Fruit fly (Drosophila melanogaster): ENCODE data around the gene CG34428.

The CG34428 gene

DNA sequence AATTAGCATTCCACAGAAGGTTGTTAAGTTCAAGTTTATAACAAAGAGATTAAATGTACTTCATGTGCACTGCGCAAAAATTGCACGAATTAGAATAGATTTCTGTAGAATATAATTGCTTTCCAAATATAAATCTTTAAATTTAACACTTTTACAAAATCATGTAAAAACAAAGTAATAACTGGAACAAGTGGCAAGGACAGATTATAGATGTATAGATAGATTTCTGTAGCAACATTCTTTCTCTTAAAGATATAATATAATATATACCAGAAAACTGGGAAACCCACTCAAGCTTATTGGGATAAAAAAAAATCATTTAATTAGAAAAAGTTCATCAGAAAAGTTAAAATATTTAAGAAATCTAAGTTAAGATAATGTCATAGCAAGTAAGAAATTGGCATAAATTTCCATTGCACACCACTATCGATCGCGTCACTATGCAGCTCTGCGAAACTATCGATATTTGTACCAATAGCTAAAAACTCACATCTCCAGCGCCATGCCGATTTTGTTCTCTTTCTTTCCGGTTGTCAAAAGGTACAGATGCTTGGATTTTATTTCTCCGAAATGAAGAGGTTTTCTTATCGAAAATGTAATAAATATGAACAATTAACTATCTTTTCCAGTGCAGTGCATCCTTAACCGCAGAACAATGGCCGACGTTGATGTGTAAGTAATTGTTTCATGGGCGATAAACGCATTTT lies 38.6 kb upstream of the CG34428 start, which contains the start of gene RpS12 (continued):
- peak; percentile 93 for TF ChIP-seq CG1603 (tag; optimal IDR thresholded peaks at IDR 0.05)
- peak; percentile 39 for TF ChIP-seq ab (GFP tag; optimal IDR thresholded peaks at IDR 0.05)
- peak; percentile 92 for TF ChIP-seq Rfx (GFP tag; IDR thresholded peaks at IDR 0.05)
- TF ChIP-seq Rx (GFP tag; IDR thresholded peaks at IDR 0.05), result peak; percentile 63; the same call in 1 of the 2 replicates
- no peak for TF ChIP-seq br (optimal IDR thresholded peaks at IDR 0.05)
- peak; percentile 83 for TF ChIP-seq slbo (GFP tag; IDR thresholded peaks at IDR 0.05)
- no peak for TF ChIP-seq Dfd (GFP tag; optimal IDR thresholded peaks at IDR 0.05)
- TF ChIP-seq CG42726 (GFP tag; IDR thresholded peaks at IDR 0.05; ENCODE audit: partially characterized antibody), result peak; percentile 86
- peak; percentile 54 for TF ChIP-seq Nf-YB (GFP tag; optimal IDR thresholded peaks at IDR 0.05)
- TF ChIP-seq Hmr (GFP tag; optimal IDR thresholded peaks at IDR 0.05), result peak; percentile 91
- peak; percentile 66 for TF ChIP-seq CG2875 (GFP tag; optimal IDR thresholded peaks at IDR 0.05)
- TF ChIP-seq stwl (tag; optimal IDR thresholded peaks at IDR 0.05), result peak; percentile 74
- TF ChIP-seq CG4820 (GFP tag; optimal IDR thresholded peaks at IDR 0.05), result peak; percentile 59
- peak; percentile 61 for TF ChIP-seq da (GFP tag; optimal IDR thresholded peaks at IDR 0.05)
- peak; percentile 68 for TF ChIP-seq grau (tag; optimal IDR thresholded peaks at IDR 0.05)
- TF ChIP-seq CG1602 (GFP tag; optimal IDR thresholded peaks at IDR 0.05), result peak; percentile 66
- TF ChIP-seq CG7987 (GFP tag; optimal IDR thresholded peaks at IDR 0.05), result peak; percentile 94
- TF ChIP-seq Mes4 (GFP tag; optimal IDR thresholded peaks at IDR 0.05), result peak; percentile 86
- peak; percentile 88 for TF ChIP-seq CG34376 (GFP tag; optimal IDR thresholded peaks at IDR 0.05)
- peak; percentile 45 for TF ChIP-seq CG13424 (tag; optimal IDR thresholded peaks at IDR 0.05)
- TF ChIP-seq D19A (tag; optimal IDR thresholded peaks at IDR 0.05), result no peak
- TF ChIP-seq HHEX (GFP tag; optimal IDR thresholded peaks at IDR 0.05), result peak; percentile 85
- TF ChIP-seq CG18262 (tag; optimal IDR thresholded peaks at IDR 0.05), result peak; percentile 41
- peak; percentile 62 for TF ChIP-seq CG4328 (GFP tag; optimal IDR thresholded peaks at IDR 0.05)
- no peak for TF ChIP-seq CG1832 (GFP tag; optimal IDR thresholded peaks at IDR 0.05)
- TF ChIP-seq CG14441 (GFP tag; IDR thresholded peaks at IDR 0.05), result peak; percentile 77
- peak; percentile 60 for TF ChIP-seq Hand (GFP tag; optimal IDR thresholded peaks at IDR 0.05)
- TF ChIP-seq Ravus (GFP tag; IDR thresholded peaks at IDR 0.05), result no peak
- TF ChIP-seq chm (GFP tag; IDR thresholded peaks at IDR 0.05), result peak; percentile 92
- peak; percentile 71 for TF ChIP-seq CG8290 (GFP tag; optimal IDR thresholded peaks at IDR 0.05)
- TF ChIP-seq CG8290 (tag; optimal IDR thresholded peaks at IDR 0.05), result peak in 1 of 2 experiments; percentile 95
- TF ChIP-seq CG16863 (GFP tag; optimal IDR thresholded peaks at IDR 0.05), result peak; percentile 35
- peak; percentile 91 for TF ChIP-seq NfI (GFP tag; optimal IDR thresholded peaks at IDR 0.05)
- TF ChIP-seq Adf1 (GFP tag; IDR thresholded peaks at IDR 0.05), result peak; percentile 7; the same call in 1 of the 2 replicates
- no peak for TF ChIP-seq CG8478 (optimal IDR thresholded peaks at IDR 0.05)
- TF ChIP-seq nom (GFP tag; optimal IDR thresholded peaks at IDR 0.05), result peak; percentile 78
- TF ChIP-seq sd (tag; optimal IDR thresholded peaks at IDR 0.05), result no peak
- peak; percentile 75 for TF ChIP-seq H2.0 (GFP tag; IDR thresholded peaks at IDR 0.05)
- peak; percentile 55 for TF ChIP-seq Hr3 (GFP tag; optimal IDR thresholded peaks at IDR 0.05)
- TF ChIP-seq ftz-f1 (GFP tag; optimal IDR thresholded peaks at IDR 0.05), result no peak
- TF ChIP-seq MESR4 (GFP tag; optimal IDR thresholded peaks at IDR 0.05), result peak; percentile 99
- TF ChIP-seq Drgx (GFP tag; IDR thresholded peaks at IDR 0.05), result no peak; the same call in none of the 2 replicates
- peak; percentile 42 for TF ChIP-seq CG14050 (GFP tag; IDR thresholded peaks at IDR 0.05)
- no peak for TF ChIP-seq Poxn (GFP tag; IDR thresholded peaks at IDR 0.05)
- peak; percentile 81 for TF ChIP-seq CG33213 (GFP tag; optimal IDR thresholded peaks at IDR 0.05)
- TF ChIP-seq CG12236 (GFP tag; optimal IDR thresholded peaks at IDR 0.05), result peak; percentile 64
- TF ChIP-seq CG8359 (GFP tag; optimal IDR thresholded peaks at IDR 0.05; ENCODE audit: borderline replicate concordance), result peak; percentile 55
- peak; percentile 22 for TF ChIP-seq kni (GFP tag; optimal IDR thresholded peaks at IDR 0.05)
- peak; percentile 65 for TF ChIP-seq CG3995 (GFP tag; optimal IDR thresholded peaks at IDR 0.05)
- peak; percentile 54 for TF ChIP-seq dmrt99B (tag; optimal IDR thresholded peaks at IDR 0.05)
- no peak for TF ChIP-seq fru (optimal IDR thresholded peaks at IDR 0.05)

Data from whole organism, embryonic.